Worm (Caenorhabditis elegans): ENCODE results near the gene hrg-9.

The hrg-9 gene

DNA sequence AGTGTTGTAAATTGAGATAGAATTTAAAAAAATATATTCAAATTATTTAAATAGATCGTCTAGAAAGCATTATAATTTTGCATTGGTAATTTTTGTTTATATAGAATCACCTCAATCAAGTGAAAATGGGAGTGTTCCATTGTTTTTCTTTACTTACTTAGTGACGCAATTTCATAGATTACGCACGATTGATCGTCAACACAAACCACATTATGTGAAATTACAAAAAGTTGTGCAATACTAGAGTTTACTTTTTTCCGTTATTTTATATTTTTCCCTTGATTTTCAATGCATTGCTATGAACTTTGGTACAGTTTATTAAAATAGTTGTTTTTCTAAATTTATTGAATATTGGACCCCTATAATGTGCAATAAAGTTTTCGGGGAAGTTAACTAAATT lies 23.7 kb downstream of the hrg-9 start, which contains the start of gene T16G1.5:
Gene T16G1.5, minus strand, starts transcription at position 119 of the 400 bp plus-strand sequence.
- no peak for TF ChIP-seq unc-62 (GFP tag; optimal IDR thresholded peaks at IDR 0.05)

DNA sequence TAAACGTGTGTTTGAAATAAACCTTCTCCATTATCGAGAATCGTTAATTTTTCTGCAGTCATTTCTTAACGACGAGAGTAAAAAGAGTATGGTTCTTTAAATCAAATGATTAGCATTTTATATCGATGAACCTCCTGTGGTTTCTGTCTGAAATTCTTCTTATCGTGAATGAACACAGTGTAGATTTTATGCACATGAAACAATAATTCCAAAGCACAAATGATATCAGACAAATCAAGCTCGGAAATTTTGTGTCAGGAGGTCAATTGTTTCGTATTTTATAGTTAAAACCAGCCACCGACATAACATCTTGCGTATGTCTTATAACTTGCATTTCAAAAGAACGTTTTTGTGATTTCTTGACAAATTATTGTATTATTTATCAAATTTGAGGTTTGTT lies 26.0 kb downstream of the hrg-9 start, which contains the start of gene T16G1.6:
Gene T16G1.6, minus strand, starts transcription at position 77 of the 400 bp plus-strand sequence.
- no peak for TF ChIP-seq unc-62 (GFP tag; optimal IDR thresholded peaks at IDR 0.05)

DNA sequence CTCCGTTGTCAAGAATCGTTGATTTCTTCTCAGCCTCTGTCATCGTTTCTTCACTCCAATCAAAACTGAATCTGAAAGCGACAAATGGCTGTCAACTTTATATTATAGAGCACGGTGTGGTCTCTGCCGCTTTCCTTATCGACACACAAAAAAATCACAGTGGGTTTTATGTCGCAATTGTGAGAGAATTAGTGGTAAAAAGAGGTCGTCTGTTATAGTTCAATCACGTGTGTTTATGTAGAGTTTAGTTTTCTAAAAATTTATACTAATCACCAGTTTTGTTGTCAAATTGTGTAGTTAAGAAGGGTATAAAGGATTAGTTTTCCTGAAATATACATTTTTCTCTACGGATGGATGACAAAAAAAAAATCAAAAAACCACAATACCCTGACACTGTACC lies 28.2 kb downstream of the hrg-9 start, which contains the start of gene T16G1.7:
Gene T16G1.7, minus strand, starts transcription at position 137 of the 400 bp plus-strand sequence.
- no peak for TF ChIP-seq unc-62 (GFP tag; optimal IDR thresholded peaks at IDR 0.05)

DNA sequence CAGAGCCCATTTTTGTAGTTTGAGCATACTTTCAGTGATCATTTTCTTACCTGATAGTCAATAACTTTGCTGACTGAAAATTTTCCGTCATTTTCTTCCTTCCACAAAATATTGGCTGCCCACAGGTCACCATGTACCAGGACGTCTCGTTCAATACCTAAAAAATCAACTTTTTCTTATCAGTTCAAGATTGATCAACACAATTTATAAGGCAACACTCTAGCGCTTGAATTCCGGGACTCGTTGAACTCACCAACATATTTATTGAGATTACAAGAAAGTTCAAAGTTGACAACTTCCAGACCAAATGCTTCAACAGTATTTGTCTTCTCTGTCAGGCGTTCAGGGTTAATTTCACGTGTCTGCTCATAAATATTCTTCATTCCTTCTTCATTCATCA lies 29.5 kb downstream of the hrg-9 start:
- no peak for TF ChIP-seq unc-62 (GFP tag; optimal IDR thresholded peaks at IDR 0.05)

DNA sequence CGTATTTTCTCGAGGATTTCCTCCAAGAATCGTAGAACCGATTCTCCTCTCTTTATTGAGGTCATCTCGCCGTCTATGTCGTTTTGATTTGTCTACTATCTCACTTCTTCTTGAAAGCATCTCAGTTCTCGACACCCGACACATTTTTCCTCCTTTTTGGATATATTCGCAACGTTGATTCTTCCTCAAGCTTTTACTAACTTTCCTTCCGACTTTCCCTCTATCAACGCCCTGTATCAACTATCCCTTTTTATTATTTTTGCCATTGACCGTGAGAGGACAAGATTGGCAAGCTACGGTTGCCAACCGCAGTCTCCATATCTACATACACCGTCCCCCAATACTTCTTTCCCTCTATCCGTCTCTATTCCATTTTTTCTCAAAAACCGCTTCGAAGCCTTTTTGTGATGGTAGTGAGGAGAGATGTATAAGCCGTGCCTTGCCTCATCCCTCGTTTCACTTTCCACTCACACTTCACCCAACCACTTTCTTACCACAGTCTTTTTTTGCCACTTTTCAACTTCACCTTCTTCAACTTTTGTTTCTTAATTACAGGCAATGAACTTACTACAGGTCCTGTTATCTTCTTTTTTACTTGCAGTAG lies 34.1 kb downstream of the hrg-9 start, which contains the start of gene T16G1.2:
Gene T16G1.2, plus strand, starts transcription at position 554 of the 604 bp plus-strand sequence.
- no peak for TF ChIP-seq unc-62 (GFP tag; optimal IDR thresholded peaks at IDR 0.05)

DNA sequence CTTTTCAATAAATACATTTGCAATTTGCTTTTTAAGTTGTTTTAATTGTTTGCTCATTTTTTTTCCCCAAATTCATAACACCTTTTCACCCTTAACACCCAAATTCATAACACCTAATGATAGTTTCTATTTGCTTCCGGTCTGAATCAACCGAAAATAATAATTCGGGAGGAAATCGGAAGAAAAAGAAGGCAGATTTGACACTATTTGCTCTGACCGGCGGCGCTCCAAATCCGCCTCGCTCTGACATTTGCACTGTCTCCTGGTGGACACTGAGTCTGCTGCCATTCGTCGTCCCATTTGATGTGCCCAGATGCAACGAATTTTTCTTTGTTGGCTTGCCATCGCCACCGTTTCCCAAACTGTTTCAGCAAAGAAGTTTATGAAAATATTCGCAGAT lies 39.0 kb downstream of the hrg-9 start, which contains the start of gene pqn-67:
Gene pqn-67, plus strand, starts transcription at position 301 of the 400 bp plus-strand sequence.
- TF ChIP-seq unc-62 (GFP tag; optimal IDR thresholded peaks at IDR 0.05) = no peak

DNA sequence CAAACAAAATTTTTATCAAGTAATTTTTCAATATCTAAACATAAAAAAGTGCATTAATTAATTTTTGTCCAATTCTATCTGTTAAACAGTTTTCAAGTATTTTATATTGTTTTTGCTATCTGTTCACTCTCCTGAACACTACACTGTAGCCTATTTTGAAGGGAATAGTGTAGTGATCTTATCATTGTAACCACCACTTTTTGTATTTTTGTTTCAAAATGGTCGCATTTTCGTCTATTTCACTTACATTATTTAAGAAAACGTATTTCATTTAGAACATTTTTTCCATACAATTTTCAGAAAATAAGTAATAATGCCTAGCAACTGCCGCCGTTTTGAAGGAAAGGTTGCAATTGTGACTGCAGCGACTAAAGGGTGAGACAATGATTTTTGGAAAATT lies 40.8 kb downstream of the hrg-9 start, which contains the start of gene dhrs-4:
Gene dhrs-4, plus strand, starts transcription at position 301 of the 400 bp plus-strand sequence.
- no peak for TF ChIP-seq unc-62 (GFP tag; optimal IDR thresholded peaks at IDR 0.05)

DNA sequence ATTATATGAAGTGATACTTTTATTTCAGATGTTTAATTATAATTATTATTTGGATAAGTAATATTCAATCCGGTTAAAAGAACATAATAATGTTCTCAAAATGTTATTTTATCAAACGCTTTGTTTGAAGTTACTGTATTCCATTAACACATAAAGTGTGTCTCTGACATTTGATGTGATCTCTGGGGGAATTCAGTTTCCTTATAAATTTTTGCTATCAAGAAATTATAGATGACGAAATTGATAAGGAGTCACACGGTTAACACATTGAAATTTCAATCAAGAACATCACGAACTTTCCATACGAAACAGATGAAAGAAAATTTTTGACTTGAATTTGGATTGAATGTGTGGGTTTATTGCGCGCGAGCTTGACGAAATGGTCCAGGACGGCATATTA lies 41.5 kb downstream of the hrg-9 start:
- no peak for TF ChIP-seq unc-62 (GFP tag; optimal IDR thresholded peaks at IDR 0.05)

DNA sequence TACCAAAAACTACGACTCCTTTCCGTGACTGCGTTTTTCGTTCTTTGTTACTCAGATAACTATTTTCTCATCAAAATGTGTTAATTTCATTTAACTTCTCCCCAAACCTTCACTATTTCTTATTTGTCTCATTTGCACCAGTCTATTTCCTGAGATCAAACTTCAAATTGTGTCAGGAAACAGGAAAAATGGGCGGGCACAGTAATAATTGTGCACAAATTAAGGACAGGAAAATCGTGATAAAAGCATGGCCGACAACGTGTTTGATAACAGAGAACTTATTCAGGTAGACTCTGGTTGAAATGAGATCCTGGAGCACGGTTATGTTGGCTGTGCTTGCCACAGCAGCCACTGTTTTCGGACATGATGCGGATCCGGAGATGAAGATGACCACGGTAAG lies 43.4 kb downstream of the hrg-9 start, which contains the start of gene lipl-1:
Gene lipl-1, plus strand, starts transcription at position 282 of the 400 bp plus-strand sequence.
- no peak for TF ChIP-seq unc-62 (GFP tag; optimal IDR thresholded peaks at IDR 0.05)

Measured in whole organism, dauer.